Fruit fly (Drosophila melanogaster): Measurements from ENCODE around the gene CG45012.
A peak's percentile ranks its signal among the peaks of the same experiment; 100 is the strongest.

CG45012 gene

dm6 chr2L:11816376-11816775 is 18.0 kb upstream of the CG45012 start (continued):
- TF ChIP-seq CG7987 (GFP tag; optimal IDR thresholded peaks at IDR 0.05) (peak; percentile 97), lilli (GFP tag; optimal IDR thresholded peaks at IDR 0.05) (peak; percentile 75), Tbp (GFP tag; optimal IDR thresholded peaks at IDR 0.05) (no peak), bcd (GFP tag; optimal IDR thresholded peaks at IDR 0.05) (peak; percentile 97), CG31388 (GFP tag; optimal IDR thresholded peaks at IDR 0.05) (peak; percentile 81), CG9609 (GFP tag; optimal IDR thresholded peaks at IDR 0.05) (peak; percentile 93), CG6254 (GFP tag; optimal IDR thresholded peaks at IDR 0.05) (peak; percentile 96), toy (GFP tag; IDR thresholded peaks at IDR 0.05) (peak; percentile 84), CG4707 (GFP tag; optimal IDR thresholded peaks at IDR 0.05) (peak; percentile 96), sob (GFP tag; IDR thresholded peaks at IDR 0.05) (peak; percentile 88), fd102C (GFP tag; optimal IDR thresholded peaks at IDR 0.05) (peak; percentile 98), Six4 (GFP tag; optimal IDR thresholded peaks at IDR 0.05) (peak; percentile 96), yki (optimal IDR thresholded peaks at IDR 0.05) (no peak), inv (GFP tag; IDR thresholded peaks at IDR 0.05; ENCODE audit: partially characterized antibody) (0 out of 2 replicates have a peak, but pooled peaks have one; percentile 19), bigmax (GFP tag; optimal IDR thresholded peaks at IDR 0.05) (peak; percentile 83), CG8281 (tag; optimal IDR thresholded peaks at IDR 0.05) (peak; percentile 84), en (GFP tag; optimal IDR thresholded peaks at IDR 0.05) (peak; percentile 98), usp (GFP tag; optimal IDR thresholded peaks at IDR 0.05) (no peak), Dbx (GFP tag; IDR thresholded peaks at IDR 0.05) (peak; percentile 87), Side (GFP tag; optimal IDR thresholded peaks at IDR 0.05) (peak; percentile 93), gsb-n (tag; optimal IDR thresholded peaks at IDR 0.05) (peak; percentile 91), Doc2 (GFP tag; IDR thresholded peaks at IDR 0.05) (no peak), CG7928 (GFP tag; optimal IDR thresholded peaks at IDR 0.05) (peak; percentile 68), salm (tag; optimal IDR thresholded peaks at IDR 0.05) (peak; percentile 75), sna (GFP tag; IDR thresholded peaks at IDR 0.05; ENCODE audit: partially characterized antibody) (no peak), CG3847 (GFP tag; IDR thresholded peaks at IDR 0.05) (peak; percentile 61), CG15011 (GFP tag; optimal IDR thresholded peaks at IDR 0.05) (peak; percentile 92), TFAM (GFP tag; optimal IDR thresholded peaks at IDR 0.05) (peak; percentile 92), CG1832 (GFP tag; optimal IDR thresholded peaks at IDR 0.05) (peak; percentile 32), CG15696 (tag; optimal IDR thresholded peaks at IDR 0.05) (peak; percentile 86), mirr (GFP tag; optimal IDR thresholded peaks at IDR 0.05) (peak; percentile 95), br (optimal IDR thresholded peaks at IDR 0.05) (no peak), Ravus (GFP tag; IDR thresholded peaks at IDR 0.05) (peak; percentile 64), Hr51 (GFP tag; optimal IDR thresholded peaks at IDR 0.05) (peak; percentile 55 to 84), pnt (GFP tag; optimal IDR thresholded peaks at IDR 0.05) (peak; percentile 77), CG9932 (GFP tag; IDR thresholded peaks at IDR 0.05) (peak; percentile 65), Nf-YA (GFP tag; IDR thresholded peaks at IDR 0.05) (peak; percentile 90), Poxn (GFP tag; IDR thresholded peaks at IDR 0.05) (0 out of 2 replicates have a peak, but pooled peaks have one; percentile 30), CG1529 (GFP tag; optimal IDR thresholded peaks at IDR 0.05) (peak; percentile 96), sqz (GFP tag; optimal IDR thresholded peaks at IDR 0.05) (peak; percentile 96), kni (GFP tag; optimal IDR thresholded peaks at IDR 0.05) (peak; percentile 96), CG17361 (GFP tag; IDR thresholded peaks at IDR 0.05) (peak; percentile 92), hbn (GFP tag; IDR thresholded peaks at IDR 0.05; ENCODE audit: partially characterized antibody) (no peak), CG5245 (GFP tag; optimal IDR thresholded peaks at IDR 0.05) (peak; percentile 97), HLHmδ (GFP tag; optimal IDR thresholded peaks at IDR 0.05) (peak; percentile 100), Dll (GFP tag; IDR thresholded peaks at IDR 0.05; ENCODE audit: partially characterized antibody) (no peak), CG12744 (GFP tag; optimal IDR thresholded peaks at IDR 0.05) (peak; percentile 92), Hand (GFP tag; optimal IDR thresholded peaks at IDR 0.05) (peak; percentile 79), sim (GFP tag; IDR thresholded peaks at IDR 0.05) (peak; percentile 97), CG7839 (tag; optimal IDR thresholded peaks at IDR 0.05) (peak; percentile 92), danr (GFP tag; IDR thresholded peaks at IDR 0.05) (peak; percentile 79)

All from whole organism, embryonic.